Worm (Caenorhabditis elegans) whole organism, young adult: Measurements from ENCODE around the gene R02F11.12.

Source experiments
- D2030.7 ChIP-seq: fragments of 200-800 bp; sonication (Bioruptor generic); IDR thresholded peaks from 2 replicates; pipeline ENCODE4 v1.3.6; 2022; ENCODE audit warnings: missing genetic modification reagents, missing genetic modification characterization, missing compliant biosample characterization
- F33H1.4 ChIP-seq: fragments of 200-800 bp; sonication (Bioruptor generic); IDR thresholded peaks from 2 replicates; pipeline ENCODE4 v1.3.6; 2022; ENCODE audit warnings: missing genetic modification reagents, missing genetic modification characterization, missing compliant biosample characterization
- F37B4.10 ChIP-seq: fragments of 200-800 bp; sonication (Bioruptor generic); IDR thresholded peaks from 2 replicates; pipeline ENCODE4 v1.3.6; 2022; ENCODE audit warnings: missing genetic modification characterization, missing compliant biosample characterization
- F39B2.1 ChIP-seq: fragments of 200-800 bp; sonication (Bioruptor generic); IDR thresholded peaks from 2 replicates; pipeline ENCODE4 v1.3.6; 2022; ENCODE audit warnings: missing genetic modification reagents, missing genetic modification characterization, missing compliant biosample characterization
- F55B11.4 ChIP-seq: sonication (generic microtip); optimal IDR thresholded peaks from 2 replicates; lab custom pipeline; 2016; ENCODE audit warnings: missing compliant biosample characterization, missing genetic modification characterization, borderline replicate concordance; ENCODE audit not compliant: insufficient read depth
- T07F8.4 ChIP-seq: sonication (generic microtip); optimal IDR thresholded peaks from 2 replicates; lab custom pipeline; 2016; ENCODE audit warnings: mild to moderate bottlenecking, missing genetic modification characterization, moderate library complexity, missing compliant biosample characterization
- Y56A3A.18 ChIP-seq: fragments of 200-800 bp; sonication (Bioruptor generic); IDR thresholded peaks from 2 replicates; pipeline ENCODE4 v1.3.6; 2022; ENCODE audit warnings: missing genetic modification reagents, missing genetic modification characterization, missing compliant biosample characterization
- Y79H2A.3 ChIP-seq: fragments of 200-800 bp; sonication (Bioruptor generic); conservative IDR thresholded peaks from 2 replicates; pipeline ENCODE4 v1.3.6; 2022; ENCODE audit warnings: missing genetic modification reagents, missing genetic modification characterization, missing compliant biosample characterization
- atf-7 ChIP-seq: sonication (generic microtip); optimal IDR thresholded peaks from 2 replicates; lab custom pipeline; 2017; ENCODE audit warnings: mild to moderate bottlenecking, missing genetic modification characterization, missing compliant biosample characterization
- athp-1 ChIP-seq: sonication (generic microtip); optimal IDR thresholded peaks from 2 replicates; lab custom pipeline; 2017; ENCODE audit warnings: mild to moderate bottlenecking, missing genetic modification characterization, missing compliant biosample characterization
- attf-5 ChIP-seq: fragments of 200-800 bp; sonication (Bioruptor generic); optimal IDR thresholded peaks from 2 replicates; lab custom pipeline; 2018; ENCODE audit warnings: mild to moderate bottlenecking, missing genetic modification characterization, missing compliant biosample characterization
- attf-6 ChIP-seq: fragments of 200-800 bp; sonication (Bioruptor generic); IDR thresholded peaks from 2 replicates; pipeline ENCODE4 v1.3.6; 2022; ENCODE audit warnings: missing genetic modification reagents, missing genetic modification characterization, missing compliant biosample characterization
- cebp-1 ChIP-seq, 2 experiments: fragments of 200-800 bp in 1 of 2; sonication (Bioruptor generic) in 1 of 2; sonication (generic microtip) in 1 of 2; IDR thresholded peaks in 1 of 2; optimal IDR thresholded peaks in 1 of 2; 2 replicates each; pipeline versions ENCODE4 v1.3.6 to Lab custom; 2017 to 2022; ENCODE audit warnings: missing compliant biosample characterization in 2 of 2, missing genetic modification characterization in 2 of 2, mild to moderate bottlenecking in 1 of 2, missing genetic modification reagents in 1 of 2, moderate library complexity in 1 of 2
- cebp-2 ChIP-seq: fragments of 200-800 bp; sonication (Bioruptor generic); IDR thresholded peaks from 2 replicates; pipeline ENCODE4 v1.3.6; 2022; ENCODE audit warnings: missing genetic modification characterization, missing compliant biosample characterization
- ceh-91 ChIP-seq: fragments of 200-800 bp; sonication (Bioruptor generic); IDR thresholded peaks from 2 replicates; pipeline ENCODE4 v1.3.6; 2022; ENCODE audit warnings: missing genetic modification reagents, missing genetic modification characterization, missing compliant biosample characterization
- dox-1 ChIP-seq: fragments of 200-800 bp; sonication (Bioruptor generic); IDR thresholded peaks from 2 replicates; pipeline ENCODE4 v1.3.6; 2022; ENCODE audit warnings: missing genetic modification reagents, missing genetic modification characterization, missing compliant biosample characterization
- dpl-1 ChIP-seq: fragments of 150-350 bp; optimal IDR thresholded peaks from 2 replicates; lab custom pipeline; 2014; ENCODE audit warnings: missing biosample characterization, missing genetic modification reagents, missing genetic modification characterization
- egl-18 ChIP-seq: fragments of 200-800 bp; sonication (Bioruptor generic); IDR thresholded peaks from 2 replicates; pipeline ENCODE4 v1.3.6; 2022; ENCODE audit warnings: missing genetic modification reagents, missing genetic modification characterization, missing compliant biosample characterization
- egrh-3 ChIP-seq: fragments of 200-800 bp; sonication (Bioruptor generic); IDR thresholded peaks from 2 replicates; pipeline ENCODE4 v1.3.6; 2022; ENCODE audit warnings: missing genetic modification reagents, missing genetic modification characterization, missing compliant biosample characterization
- ekl-4 ChIP-seq: fragments of 200-800 bp; sonication (Bioruptor generic); IDR thresholded peaks from 2 replicates; pipeline ENCODE4 v1.3.6; 2022; ENCODE audit warnings: missing genetic modification reagents, missing genetic modification characterization, missing compliant biosample characterization
- ets-4 ChIP-seq: fragments of 200-800 bp; sonication (Bioruptor generic); optimal IDR thresholded peaks from 2 replicates; lab custom pipeline; 2018; ENCODE audit warnings: mild to moderate bottlenecking, missing genetic modification characterization, missing compliant biosample characterization
- hmg-20 ChIP-seq: fragments of 200-800 bp; sonication (Bioruptor generic); IDR thresholded peaks from 2 replicates; pipeline ENCODE4 v1.3.6; 2022; ENCODE audit warnings: missing genetic modification reagents, missing genetic modification characterization, missing compliant biosample characterization
- lin-26 ChIP-seq: fragments of 200-800 bp; sonication (Bioruptor generic); IDR thresholded peaks from 2 replicates; pipeline ENCODE4 v1.3.6; 2022; ENCODE audit warnings: missing genetic modification reagents, missing genetic modification characterization, missing compliant biosample characterization
- lin-40 ChIP-seq: sonication (generic microtip); optimal IDR thresholded peaks from 2 replicates; lab custom pipeline; 2016; ENCODE audit warnings: missing genetic modification characterization, mild to moderate bottlenecking, missing compliant biosample characterization, missing genotype, missing genetic modification reagents
- lin-54 ChIP-seq: fragments of 200-800 bp; sonication (Bioruptor generic); optimal IDR thresholded peaks from 2 replicates; lab custom pipeline; 2018; ENCODE audit warnings: mild to moderate bottlenecking, missing genetic modification characterization, missing compliant biosample characterization
- lsl-1 ChIP-seq: fragments of 200-800 bp; sonication (Bioruptor generic); optimal IDR thresholded peaks from 2 replicates; lab custom pipeline; 2018; ENCODE audit warnings: mild to moderate bottlenecking, missing genetic modification characterization, moderate library complexity, missing compliant biosample characterization
- madf-10 ChIP-seq: sonication (generic microtip); optimal IDR thresholded peaks from 2 replicates; lab custom pipeline; 2016; ENCODE audit warnings: mild to moderate bottlenecking, missing genetic modification characterization, missing compliant biosample characterization
- madf-6 ChIP-seq: fragments of 200-800 bp; sonication (Bioruptor generic); IDR thresholded peaks from 2 replicates; pipeline ENCODE4 v1.3.6; 2022; ENCODE audit warnings: missing genetic modification reagents, missing genetic modification characterization, missing compliant biosample characterization
- pbrm-1 ChIP-seq: fragments of 200-800 bp; sonication (Bioruptor generic); IDR thresholded peaks from 2 replicates; pipeline ENCODE4 v1.3.6; 2022; ENCODE audit warnings: missing genetic modification reagents, missing genetic modification characterization, missing compliant biosample characterization
- rec-8 ChIP-seq, 2 experiments: sonication (generic microtip); optimal IDR thresholded peaks; 2 replicates each; lab custom pipeline; 2016; ENCODE audit warnings: mild to moderate bottlenecking in 2 of 2, missing genetic modification characterization in 2 of 2, missing genetic modification reagents in 2 of 2, missing genotype in 2 of 2, missing biosample characterization in 1 of 2, missing compliant biosample characterization in 1 of 2, moderate library complexity in 1 of 2
- rpc-1 ChIP-seq, 2 experiments: fragments of 150-350 bp in 1 of 2; sonication (generic microtip) in 1 of 2; optimal IDR thresholded peaks; 2 replicates each; lab custom pipeline; 2014 to 2018; ENCODE audit warnings: missing biosample characterization in 1 of 2, missing genetic modification characterization in 1 of 2, missing genetic modification reagents in 1 of 2, missing genotype in 1 of 2
- sdz-38 ChIP-seq: sonication (generic microtip); optimal IDR thresholded peaks from 2 replicates; lab custom pipeline; 2016; ENCODE audit warnings: missing genotype, missing genetic modification characterization, missing compliant biosample characterization
- snpc-4 ChIP-seq, 5 experiments: fragments of 150-350 bp in 1 of 5; sonication (generic microtip) in 4 of 5; optimal IDR thresholded peaks; 2 replicates each; lab custom pipeline; 2014 to 2018; ENCODE audit warnings: missing genetic modification characterization in 5 of 5, missing biosample characterization in 3 of 5, antibody characterized with exemption in 2 of 5, mild to moderate bottlenecking in 2 of 5, missing compliant biosample characterization in 2 of 5, missing genotype in 2 of 5, moderate library complexity in 2 of 5, missing genetic modification reagents in 1 of 5
- somi-1 ChIP-seq: fragments of 200-800 bp; sonication (Bioruptor generic); optimal IDR thresholded peaks from 2 replicates; lab custom pipeline; 2018; ENCODE audit warnings: mild to moderate bottlenecking, missing genetic modification characterization, missing compliant biosample characterization
- tlf-1 ChIP-seq: fragments of 200-800 bp; sonication (Bioruptor generic); optimal IDR thresholded peaks from 2 replicates; lab custom pipeline; 2018; ENCODE audit warnings: mild to moderate bottlenecking, missing genetic modification characterization, missing compliant biosample characterization
- zim-3 ChIP-seq: sonication (generic microtip); optimal IDR thresholded peaks from 2 replicates; lab custom pipeline; 2017; ENCODE audit warnings: mild to moderate bottlenecking, missing genetic modification characterization, moderate library complexity, missing compliant biosample characterization
- ztf-18 ChIP-seq: sonication (generic microtip); optimal IDR thresholded peaks from 2 replicates; lab custom pipeline; 2016; ENCODE audit warnings: missing genotype, mild to moderate bottlenecking, missing genetic modification characterization, missing compliant biosample characterization
- ztf-26 ChIP-seq: sonication (generic microtip); optimal IDR thresholded peaks from 2 replicates; lab custom pipeline; 2017; ENCODE audit warnings: missing genetic modification characterization, missing compliant biosample characterization

R02F11.12 gene

ce11 chrV:4813825-4814224, 23.4 kb downstream of the R02F11.12 start:
- TF ChIP-seq attf-6 (GFP tag; lab: Robert Waterston, UW): no peak

- TF ChIP-seq lsl-1: no peak
- TF ChIP-seq madf-6 (GFP tag; lab: Robert Waterston, UW): peak; percentile 31; the same call in 1 of the 2 replicates
- TF ChIP-seq, all 124 proteins: peak for 1
Measured at ce11 chrV:4818563-4818962, 28.1 kb downstream of the R02F11.12 start, which contains the start of gene ccep-97. TSS of gene ccep-97 (minus strand) at chrV:4818663.

DNA sequence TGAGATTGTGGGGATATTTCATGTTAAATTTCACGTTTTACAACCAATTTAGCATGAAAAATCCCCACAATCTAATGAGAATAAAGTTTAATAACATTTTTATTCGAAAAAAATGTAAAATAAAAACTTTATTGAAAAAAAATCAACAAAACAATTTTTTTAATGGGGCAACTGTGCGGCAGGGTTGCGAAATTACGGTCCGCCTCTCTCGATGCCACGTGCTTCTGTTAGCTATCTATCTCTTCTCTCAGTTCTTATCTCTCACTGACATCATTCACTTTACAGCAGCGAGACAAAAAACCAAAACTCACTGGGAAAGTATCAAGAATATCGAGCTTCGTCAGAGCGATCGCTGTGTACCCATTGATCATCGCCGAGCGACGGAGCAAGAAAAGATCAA, 30.1 kb downstream of the R02F11.12 start:
- peak; percentile 84 for TF ChIP-seq cebp-1 (GFP tag; IDR thresholded peaks at IDR 0.05; lab: Robert Waterston, UW)
- peak; percentile 95 for TF ChIP-seq cebp-1 (tag; optimal IDR thresholded peaks at IDR 0.05; lab: Kevin White, UChicago)
- TF ChIP-seq somi-1 (GFP tag; lab: Kevin White, UChicago): peak; percentile 36
- TF ChIP-seq hmg-20 (GFP tag; lab: Robert Waterston, UW): no peak
- no peak for TF ChIP-seq ets-4 (GFP tag; lab: Kevin White, UChicago)
- TF ChIP-seq, all 124 proteins: peak for 2

ce11 chrV:4823323-4823682, 32.8 kb downstream of the R02F11.12 start, which contains the start of gene adss-1:
TSS of gene adss-1 (minus strand) at chrV:4823423.
- no peak for TF ChIP-seq egl-18 (GFP tag; lab: Robert Waterston, UW)
- no peak for TF ChIP-seq athp-1 (tag; lab: Kevin White, UChicago)
- no peak for TF ChIP-seq F39B2.1
- TF ChIP-seq somi-1 (GFP tag; lab: Kevin White, UChicago): no peak
- TF ChIP-seq T07F8.4 (tag; lab: Kevin White, UChicago): no peak
- no peak for TF ChIP-seq dpl-1 (GFP tag; lab: Kevin White, UChicago)

- TF ChIP-seq pbrm-1 (GFP tag; lab: Robert Waterston, UW) (peak; percentile 48), D2030.7 (no peak), lin-40 (tag; lab: Kevin White, UChicago) (peak; percentile 66), ztf-26 (tag; lab: Kevin White, UChicago) (peak; percentile 92), madf-10 (tag; lab: Kevin White, UChicago) (peak; percentile 31), rec-8 (tag; optimal IDR thresholded peaks at IDR 0.05; lab: Kevin White, UChicago) (peak; percentile 7 to 43), egrh-3 (GFP tag; lab: Robert Waterston, UW) (no peak), attf-5 (GFP tag; lab: Kevin White, UChicago) (peak; percentile 25), Y56A3A.18 (GFP tag; lab: Robert Waterston, UW) (peak; percentile 15; the same call in 1 of the 2 replicates), F37B4.10 (GFP tag; lab: Robert Waterston, UW) (no peak), zim-3 (tag; lab: Kevin White, UChicago) (peak; percentile 84), cebp-2 (GFP tag; lab: Robert Waterston, UW) (no peak), lin-26 (GFP tag; lab: Robert Waterston, UW) (peak; percentile 56), sdz-38 (tag; lab: Kevin White, UChicago) (no peak), ceh-91 (GFP tag; lab: Robert Waterston, UW) (no peak), ekl-4 (GFP tag; lab: Robert Waterston, UW) (peak; percentile 7; the same call in 1 of the 2 replicates), F33H1.4 (GFP tag; lab: Robert Waterston, UW) (no peak), atf-7 (tag; lab: Kevin White, UChicago) (peak; percentile 87), tlf-1 (GFP tag; lab: Kevin White, UChicago) (peak; percentile 63), F55B11.4 (no peak), ztf-18 (tag; lab: Kevin White, UChicago) (no peak), Y79H2A.3 (GFP tag; lab: Robert Waterston, UW) (no peak), athp-1 (tag; lab: Kevin White, UChicago) (peak; percentile 91), rpc-1 (optimal IDR thresholded peaks at IDR 0.05; lab: Kevin White, UChicago) (no peak), rpc-1 (tag; optimal IDR thresholded peaks at IDR 0.05; lab: Kevin White, UChicago) (no peak), cebp-1 (GFP tag; IDR thresholded peaks at IDR 0.05; lab: Robert Waterston, UW) (peak; percentile 80), cebp-1 (tag; optimal IDR thresholded peaks at IDR 0.05; lab: Kevin White, UChicago) (peak; percentile 96), lin-54 (peak; percentile 54), dox-1 (GFP tag; lab: Robert Waterston, UW) (no peak), snpc-4 (GFP tag; optimal IDR thresholded peaks at IDR 0.05; lab: Kevin White, UChicago) (no peak), snpc-4 (tag; optimal IDR thresholded peaks at IDR 0.05; lab: Kevin White, UChicago) (peak in 2 of 4 experiments; percentile 30 to 37)
Measured at ce11 chrV:4823683-4824391, 33.4 kb downstream of the R02F11.12 start.
